Fruit fly (Drosophila melanogaster) whole organism, embryonic: ENCODE data around the gene Nagk.
A peak's percentile ranks its signal among the peaks of the same experiment; 100 is the strongest.

Source experiments
- Atf6 ChIP-seq: fragments of 200-800 bp; sonication (Bioruptor generic); IDR thresholded peaks from 2 replicates; pipeline ENCODE4 v1.3.6; 2022; ENCODE audit warnings: missing biosample characterization, missing genetic modification characterization
- CG10979 ChIP-seq: fragments of 200-800 bp; sonication (Bioruptor generic); optimal IDR thresholded peaks from 2 replicates; lab custom pipeline; 2018; ENCODE audit warnings: missing biosample characterization, mild to moderate bottlenecking, missing genetic modification characterization, moderate library complexity
- CG11093 ChIP-seq: fragments of 200-800 bp; sonication (Bioruptor generic); IDR thresholded peaks from 3 replicates; pipeline ENCODE4 v1.3.6; 2022; ENCODE audit warnings: missing biosample characterization, missing genetic modification characterization
- CG11456 ChIP-seq: fragments of 200-800 bp; sonication (Bioruptor generic); IDR thresholded peaks from 3 replicates; pipeline ENCODE4 v1.3.6; 2022; ENCODE audit warnings: missing biosample characterization, missing genetic modification characterization
- CG12391 ChIP-seq: fragments of 200-800 bp; sonication (Bioruptor generic); optimal IDR thresholded peaks from 3 replicates; lab custom pipeline; 2018; ENCODE audit warnings: missing biosample characterization, mild to moderate bottlenecking, missing genetic modification characterization, moderate library complexity
- CG14860 ChIP-seq: fragments of 200-800 bp; sonication (Bioruptor generic); IDR thresholded peaks from 3 replicates; pipeline ENCODE4 v1.3.6; 2022; ENCODE audit warnings: missing biosample characterization, missing genetic modification characterization; ENCODE audit not compliant: partially characterized antibody
- CG16779 ChIP-seq: fragments of 200-800 bp; sonication (Bioruptor generic); IDR thresholded peaks from 2 replicates; pipeline ENCODE4 v1.3.6; 2022; ENCODE audit warnings: missing biosample characterization, missing genetic modification characterization
- CG16815 ChIP-seq: fragments of 200-800 bp; sonication (Bioruptor generic); optimal IDR thresholded peaks from 3 replicates; lab custom pipeline; 2017; ENCODE audit warnings: missing biosample characterization, mild to moderate bottlenecking, missing genetic modification characterization
- CG17186 ChIP-seq: fragments of 200-800 bp; sonication (Bioruptor generic); optimal IDR thresholded peaks from 3 replicates; lab custom pipeline; 2017; ENCODE audit warnings: missing biosample characterization, missing genetic modification reagents, missing genetic modification characterization
- CG31224 ChIP-seq: fragments of 200-800 bp; sonication (Bioruptor generic); IDR thresholded peaks from 2 replicates; pipeline ENCODE4 v1.3.6; 2022; ENCODE audit warnings: missing biosample characterization, missing genetic modification characterization
- CG31388 ChIP-seq: fragments of 200-800 bp; sonication (Bioruptor generic); optimal IDR thresholded peaks from 2 replicates; lab custom pipeline; 2016; ENCODE audit warnings: missing biosample characterization, missing genetic modification characterization
- CG3163 ChIP-seq: fragments of 200-800 bp; sonication (Bioruptor generic); optimal IDR thresholded peaks from 3 replicates; lab custom pipeline; 2016; ENCODE audit warnings: missing biosample characterization, missing genetic modification characterization
- CG32532 ChIP-seq: fragments of 200-800 bp; sonication (Bioruptor generic); IDR thresholded peaks from 2 replicates; pipeline ENCODE4 v1.3.6; 2022; ENCODE audit warnings: missing biosample characterization, missing genetic modification characterization
- CG9876 ChIP-seq: fragments of 200-800 bp; sonication (Bioruptor generic); optimal IDR thresholded peaks from 2 replicates; lab custom pipeline; 2016; ENCODE audit warnings: missing biosample characterization, missing genetic modification characterization
- Camta ChIP-seq: fragments of 200-800 bp; sonication (Bioruptor generic); optimal IDR thresholded peaks from 2 replicates; lab custom pipeline; 2016; ENCODE audit warnings: missing biosample characterization, missing genetic modification characterization
- Dad ChIP-seq: fragments of 200-800 bp; sonication (Bioruptor generic); optimal IDR thresholded peaks from 3 replicates; lab custom pipeline; 2016; ENCODE audit warnings: missing biosample characterization, missing genetic modification characterization
- Dref ChIP-seq: fragments of 200-800 bp; sonication (Bioruptor generic); IDR thresholded peaks from 2 replicates; pipeline ENCODE4 v1.3.6; 2022; ENCODE audit warnings: missing biosample characterization, missing genetic modification characterization
- ERR ChIP-seq: fragments of 200-800 bp; sonication (Bioruptor generic); optimal IDR thresholded peaks from 2 replicates; lab custom pipeline; 2016; ENCODE audit warnings: missing biosample characterization, missing genetic modification characterization
- Eip74EF ChIP-seq, 2 experiments: fragments of 200-800 bp in 1 of 2; fragments of >200 bp in 1 of 2; sonication (Bioruptor generic) in 1 of 2; optimal IDR thresholded peaks; 2 replicates each; lab custom pipeline; 2017 to 2019; ENCODE audit warnings: missing biosample characterization in 2 of 2, missing genetic modification characterization in 2 of 2, mild to moderate bottlenecking in 1 of 2, moderate library complexity in 1 of 2
- Gsc ChIP-seq: fragments of 200-800 bp; sonication (Bioruptor generic); IDR thresholded peaks from 2 replicates; pipeline ENCODE4 v1.3.6; 2022; ENCODE audit warnings: missing biosample characterization, missing genetic modification characterization
- HLHmδ ChIP-seq: fragments of 200-800 bp; sonication (Bioruptor generic); optimal IDR thresholded peaks from 2 replicates; lab custom pipeline; 2018; ENCODE audit warnings: missing biosample characterization, mild to moderate bottlenecking, missing genetic modification characterization, moderate library complexity
- Lim3 ChIP-seq: fragments of 200-800 bp; sonication (Bioruptor generic); IDR thresholded peaks from 2 replicates; pipeline ENCODE4 v1.3.6; 2022; ENCODE audit warnings: missing biosample characterization, missing genetic modification characterization
- MESR4 ChIP-seq: fragments of 200-800 bp; sonication (Bioruptor generic); optimal IDR thresholded peaks from 2 replicates; lab custom pipeline; 2018; ENCODE audit warnings: missing biosample characterization, mild to moderate bottlenecking, missing genetic modification characterization, moderate library complexity
- NC2β ChIP-seq: fragments of 200-800 bp; sonication (Bioruptor generic); optimal IDR thresholded peaks from 2 replicates; lab custom pipeline; 2016; ENCODE audit warnings: missing biosample characterization, missing genetic modification characterization
- Nf-YB ChIP-seq: fragments of 200-800 bp; sonication (Bioruptor generic); optimal IDR thresholded peaks from 3 replicates; lab custom pipeline; 2019; ENCODE audit warnings: missing biosample characterization, mild to moderate bottlenecking, missing genetic modification characterization, moderate library complexity
- Oli ChIP-seq: fragments of 200-800 bp; sonication (Bioruptor generic); optimal IDR thresholded peaks from 2 replicates; lab custom pipeline; 2018; ENCODE audit warnings: missing biosample characterization, mild to moderate bottlenecking, missing genetic modification characterization, moderate library complexity
- Opbp ChIP-seq: fragments of 200-800 bp; sonication (Bioruptor generic); IDR thresholded peaks from 3 replicates; pipeline ENCODE4 v1.3.6; 2022; ENCODE audit warnings: missing biosample characterization, missing genetic modification characterization; ENCODE audit not compliant: partially characterized antibody
- Poxn ChIP-seq: fragments of 200-800 bp; sonication (Bioruptor generic); IDR thresholded peaks from 2 replicates; pipeline ENCODE4 v1.3.6; 2022; ENCODE audit warnings: missing biosample characterization, missing genetic modification characterization
- Scr ChIP-seq: fragments of 200-800 bp; sonication (Bioruptor generic); IDR thresholded peaks from 2 replicates; pipeline ENCODE4 v1.3.6; 2022; ENCODE audit warnings: missing biosample characterization, missing genetic modification characterization; ENCODE audit not compliant: partially characterized antibody
- Sox100B ChIP-seq: fragments of 200-800 bp; sonication (Bioruptor generic); optimal IDR thresholded peaks from 3 replicates; lab custom pipeline; 2018; ENCODE audit warnings: missing biosample characterization, mild to moderate bottlenecking, missing genetic modification characterization
- Spps ChIP-seq: fragments of 200-800 bp; sonication (Bioruptor generic); optimal IDR thresholded peaks from 2 replicates; lab custom pipeline; 2018; ENCODE audit warnings: missing biosample characterization, mild to moderate bottlenecking, missing genetic modification characterization
- Stat92E ChIP-seq, 3 experiments: fragments of >200 bp in 2 of 3; fragments of 200-800 bp in 1 of 3; sonication (Bioruptor generic) in 1 of 3; optimal IDR thresholded peaks; 2 replicates each; lab custom pipeline; 2017 to 2019; ENCODE audit warnings: missing biosample characterization in 3 of 3, missing genetic modification characterization in 3 of 3, mild to moderate bottlenecking in 1 of 3, moderate library complexity in 1 of 3
- ara ChIP-seq: fragments of 200-800 bp; sonication (Bioruptor generic); IDR thresholded peaks from 2 replicates; pipeline ENCODE4 v1.3.6; 2022; ENCODE audit warnings: missing biosample characterization, missing genetic modification characterization
- bigmax ChIP-seq: fragments of 200-800 bp; sonication (Bioruptor generic); optimal IDR thresholded peaks from 2 replicates; lab custom pipeline; 2018; ENCODE audit warnings: missing biosample characterization, mild to moderate bottlenecking, missing genetic modification characterization
- dati ChIP-seq: fragments of 200-800 bp; sonication (Bioruptor generic); IDR thresholded peaks from 2 replicates; pipeline ENCODE4 v1.3.6; 2022; ENCODE audit warnings: missing biosample characterization, missing genetic modification characterization
- hbn ChIP-seq: fragments of 200-800 bp; sonication (Bioruptor generic); IDR thresholded peaks from 2 replicates; pipeline ENCODE4 v1.3.6; 2022; ENCODE audit warnings: missing biosample characterization, missing genetic modification characterization; ENCODE audit not compliant: partially characterized antibody
- jigr1 ChIP-seq: fragments of 200-800 bp; sonication (Bioruptor generic); IDR thresholded peaks from 3 replicates; pipeline ENCODE4 v1.3.6; 2022; ENCODE audit warnings: missing biosample characterization, missing genetic modification characterization
- lab ChIP-seq: fragments of 200-800 bp; sonication (Bioruptor generic); optimal IDR thresholded peaks from 3 replicates; lab custom pipeline; 2017; ENCODE audit warnings: missing biosample characterization, missing genetic modification characterization, mild to moderate bottlenecking, moderate library complexity, missing genetic modification reagents
- nerfin-2 ChIP-seq: fragments of 200-800 bp; sonication (Bioruptor generic); IDR thresholded peaks from 2 replicates; pipeline ENCODE4 v1.3.6; 2022; ENCODE audit warnings: missing biosample characterization, missing genetic modification characterization; ENCODE audit not compliant: partially characterized antibody
- oc ChIP-seq: fragments of 200-800 bp; sonication (Bioruptor generic); optimal IDR thresholded peaks from 2 replicates; lab custom pipeline; 2018; ENCODE audit warnings: missing biosample characterization, mild to moderate bottlenecking, missing genetic modification characterization, moderate library complexity
- ranshi ChIP-seq: fragments of 200-800 bp; sonication (Bioruptor generic); IDR thresholded peaks from 2 replicates; pipeline ENCODE4 v1.3.6; 2022; ENCODE audit warnings: missing biosample characterization, missing genetic modification characterization
- sd ChIP-seq: fragments of 200-800 bp; sonication (Bioruptor generic); optimal IDR thresholded peaks from 3 replicates; lab custom pipeline; 2018; ENCODE audit warnings: missing biosample characterization, mild to moderate bottlenecking, missing genetic modification characterization, moderate library complexity
- sens ChIP-seq: fragments of 200-800 bp; sonication (Bioruptor generic); peaks from one replicate; lab custom pipeline; 2016; ENCODE audit warnings: missing biosample characterization, missing genetic modification characterization
- sob ChIP-seq: fragments of 200-800 bp; sonication (Bioruptor generic); IDR thresholded peaks from 2 replicates; pipeline ENCODE4 v1.3.6; 2022; ENCODE audit warnings: missing biosample characterization, missing genetic modification characterization
- tin ChIP-seq: fragments of 200-800 bp; sonication (Bioruptor generic); optimal IDR thresholded peaks from 3 replicates; lab custom pipeline; 2016; ENCODE audit warnings: missing biosample characterization, missing genetic modification characterization
- trem ChIP-seq: fragments of 200-800 bp; optimal IDR thresholded peaks from 3 replicates; lab custom pipeline; 2019; ENCODE audit warnings: missing biosample characterization, mild to moderate bottlenecking, missing genetic modification characterization, moderate library complexity
- tup ChIP-seq: fragments of 200-800 bp; sonication (Bioruptor generic); optimal IDR thresholded peaks from 2 replicates; lab custom pipeline; 2016; ENCODE audit warnings: missing biosample characterization, mild to moderate bottlenecking, missing genetic modification characterization, moderate library complexity
- vfl ChIP-seq: fragments of 200-800 bp; sonication (Bioruptor generic); optimal IDR thresholded peaks from 2 replicates; lab custom pipeline; 2016; ENCODE audit warnings: missing biosample characterization, missing genetic modification characterization
- yki ChIP-seq: fragments of >200 bp; optimal IDR thresholded peaks from 3 replicates; lab custom pipeline; 2018
- zen ChIP-seq: fragments of 200-800 bp; sonication (Bioruptor generic); optimal IDR thresholded peaks from 3 replicates; lab custom pipeline; 2018; ENCODE audit warnings: missing biosample characterization, mild to moderate bottlenecking, missing genetic modification characterization, moderate library complexity
- zfh2 ChIP-seq: fragments of 200-800 bp; sonication (Bioruptor generic); optimal IDR thresholded peaks from 2 replicates; lab custom pipeline; 2016; ENCODE audit warnings: missing biosample characterization, missing genetic modification characterization

Gene Nagk

dm6 chr3R:15332994-15333393, 10.1 kb downstream of the Nagk start, which contains the start of the genes Fkbp39 and Cyfip (continued):
- peak; percentile 98 for TF ChIP-seq CG17186
- no peak for TF ChIP-seq yki
- TF ChIP-seq oc (tag; lab: Kevin White, UChicago), result no peak
- peak; percentile 81 for TF ChIP-seq sob
- peak; percentile 59 for TF ChIP-seq Dad (GFP tag; lab: Kevin White, UChicago)
- TF ChIP-seq Gsc (GFP tag; lab: Robert Waterston, UW), result no peak
- peak; percentile 83 for TF ChIP-seq Opbp (GFP tag; lab: Robert Waterston, UW)
- no peak for TF ChIP-seq Poxn (GFP tag; lab: Robert Waterston, UW)
- TF ChIP-seq Atf6, result peak; percentile 34; the same call in 1 of the 2 replicates
- TF ChIP-seq ERR (GFP tag; lab: Kevin White, UChicago), result peak; percentile 62
- TF ChIP-seq ranshi, result no peak; the same call in 1 of the 2 replicates
- TF ChIP-seq CG10979 (tag; lab: Kevin White, UChicago), result peak; percentile 21
- no peak for TF ChIP-seq CG31224 (GFP tag; lab: Robert Waterston, UW)
- TF ChIP-seq CG11093 (GFP tag; lab: Robert Waterston, UW), result no peak
- TF ChIP-seq CG12391, result peak; percentile 64
- TF ChIP-seq sd (tag; lab: Kevin White, UChicago), result no peak
- TF ChIP-seq CG14860 (GFP tag; lab: Robert Waterston, UW), result 0 out of 3 replicates have a peak, but pooled peaks have one; percentile 42
- no peak for TF ChIP-seq lab
- TF ChIP-seq Oli (tag; lab: Kevin White, UChicago), result no peak
- peak; percentile 80 for TF ChIP-seq trem (tag; lab: Kevin White, UChicago)
- peak; percentile 80 for TF ChIP-seq NC2β (GFP tag; lab: Kevin White, UChicago)
- peak; percentile 65 for TF ChIP-seq hbn (GFP tag; lab: Robert Waterston, UW)
- TF ChIP-seq Lim3 (GFP tag; lab: Robert Waterston, UW), result no peak
- TF ChIP-seq CG11456 (GFP tag; lab: Robert Waterston, UW), result peak; percentile 62; the same call in 1 of the 3 replicates
- TF ChIP-seq ara (GFP tag; lab: Robert Waterston, UW), result no peak
- peak; percentile 17 for TF ChIP-seq HLHmδ (GFP tag; lab: Kevin White, UChicago)
- TF ChIP-seq Camta (GFP tag; lab: Kevin White, UChicago), result no peak
- peak; percentile 68 for TF ChIP-seq Scr (GFP tag; lab: Robert Waterston, UW)
- TF ChIP-seq Eip74EF (GFP tag; optimal IDR thresholded peaks at IDR 0.05; lab: Kevin White, UChicago), result no peak
- TF ChIP-seq jigr1 (GFP tag; lab: Robert Waterston, UW), result no peak
- TF ChIP-seq bigmax (GFP tag; lab: Kevin White, UChicago), result peak; percentile 26
- TF ChIP-seq Dref (GFP tag; lab: Robert Waterston, UW), result peak; percentile 99
- peak; percentile 91 for TF ChIP-seq sens (GFP tag; lab: Kevin White, UChicago)
- no peak for TF ChIP-seq tup (GFP tag; lab: Kevin White, UChicago)
- no peak for TF ChIP-seq CG16815 (GFP tag; lab: Kevin White, UChicago)
- peak in 1 of 3 experiments; percentile 61 for TF ChIP-seq Stat92E (GFP tag; optimal IDR thresholded peaks at IDR 0.05; lab: Kevin White, UChicago)
- TF ChIP-seq CG16779 (GFP tag; lab: Robert Waterston, UW), result no peak
- peak; percentile 76 for TF ChIP-seq zfh2 (GFP tag; lab: Kevin White, UChicago)
- TF ChIP-seq Spps (tag; lab: Kevin White, UChicago), result no peak
- peak; percentile 52 for TF ChIP-seq CG9876 (GFP tag; lab: Kevin White, UChicago)
- no peak for TF ChIP-seq dati (GFP tag; lab: Robert Waterston, UW)
- peak; percentile 39; the same call in 1 of the 2 replicates for TF ChIP-seq nerfin-2 (GFP tag; lab: Robert Waterston, UW)
- TF ChIP-seq vfl (GFP tag; lab: Kevin White, UChicago), result peak; percentile 61
- TF ChIP-seq CG32532, result peak; percentile 64
- TF ChIP-seq CG31388, result no peak
- no peak for TF ChIP-seq Sox100B (GFP tag; lab: Kevin White, UChicago)
- peak; percentile 39 for TF ChIP-seq CG3163 (GFP tag; lab: Kevin White, UChicago)
- TF ChIP-seq tin (GFP tag; lab: Kevin White, UChicago), result peak; percentile 40
- TF ChIP-seq zen (tag; lab: Kevin White, UChicago), result peak; percentile 54
- TF ChIP-seq MESR4 (GFP tag; lab: Kevin White, UChicago), result peak; percentile 94
- TF ChIP-seq Nf-YB (GFP tag; lab: Kevin White, UChicago), result peak; percentile 48
